Worm (Caenorhabditis elegans) whole organism, mixed stage, embryonic: ENCODE data around the gene C08B6.6.

Experiments used
- blmp-1 ChIP-seq: fragments of 150-350 bp; optimal IDR thresholded peaks from 2 replicates; lab custom pipeline; 2014; ENCODE audit warnings: missing biosample characterization, missing genetic modification characterization
- elt-3 ChIP-seq: fragments of 150-350 bp; optimal IDR thresholded peaks from 2 replicates; lab custom pipeline; 2014; ENCODE audit warnings: missing biosample characterization, missing genetic modification characterization
- lin-32 ChIP-seq: fragments of 200-800 bp; sonication (Bioruptor generic); optimal IDR thresholded peaks from 2 replicates; lab custom pipeline; 2018; ENCODE audit warnings: mild to moderate bottlenecking, missing genetic modification characterization, missing compliant biosample characterization
- lsy-2 ChIP-seq: fragments of 150-350 bp; optimal IDR thresholded peaks from 2 replicates; lab custom pipeline; 2014; ENCODE audit warnings: missing biosample characterization, missing genetic modification characterization
- nhr-2 ChIP-seq: fragments of 150-350 bp; optimal IDR thresholded peaks from 2 replicates; lab custom pipeline; 2014; ENCODE audit warnings: missing biosample characterization, missing genetic modification characterization
- nhr-237 ChIP-seq: fragments of 150-350 bp; optimal IDR thresholded peaks from 2 replicates; lab custom pipeline; 2014; ENCODE audit warnings: missing biosample characterization, missing genetic modification characterization
- nhr-28 ChIP-seq: fragments of 150-350 bp; optimal IDR thresholded peaks from 2 replicates; lab custom pipeline; 2014; ENCODE audit warnings: missing biosample characterization, missing genetic modification characterization
- nhr-76 ChIP-seq: sonication (generic microtip); optimal IDR thresholded peaks from 2 replicates; lab custom pipeline; 2017; ENCODE audit warnings: missing biosample characterization, missing genetic modification characterization
- snpc-4 ChIP-seq: fragments of 150-350 bp; optimal IDR thresholded peaks from 2 replicates; lab custom pipeline; 2014; ENCODE audit warnings: missing biosample characterization, missing genetic modification characterization
- unc-120 ChIP-seq: sonication (generic microtip); optimal IDR thresholded peaks from 2 replicates; lab custom pipeline; 2017; ENCODE audit warnings: missing genetic modification characterization, missing compliant biosample characterization; ENCODE audit not compliant: poor library complexity, severe bottlenecking
- unc-39 ChIP-seq: fragments of 150-350 bp; optimal IDR thresholded peaks from 2 replicates; lab custom pipeline; 2014; ENCODE audit warnings: missing biosample characterization, missing genetic modification characterization
- unc-62 ChIP-seq: fragments of 150-350 bp; optimal IDR thresholded peaks from 2 replicates; lab custom pipeline; 2014; ENCODE audit warnings: missing biosample characterization, missing genetic modification reagents, missing genetic modification characterization
- ztf-11 ChIP-seq: fragments of 150-350 bp; optimal IDR thresholded peaks from 2 replicates; lab custom pipeline; 2014; ENCODE audit warnings: missing biosample characterization, missing genetic modification characterization

- TF ChIP-seq ztf-11 (tag; lab: Kevin White, UChicago) (no peak), nhr-28 (tag; lab: Kevin White, UChicago) (no peak), nhr-237 (tag; lab: Kevin White, UChicago) (no peak), nhr-2 (no peak), snpc-4 (tag; lab: Kevin White, UChicago) (no peak), lin-32 (GFP tag; lab: Kevin White, UChicago) (no peak), elt-3 (tag; lab: Kevin White, UChicago) (no peak), nhr-76 (tag; lab: Kevin White, UChicago) (no peak), lsy-2 (tag; lab: Kevin White, UChicago) (no peak), blmp-1 (tag; lab: Kevin White, UChicago) (no peak), unc-62 (GFP tag; lab: Kevin White, UChicago) (no peak), unc-120 (tag; lab: Kevin White, UChicago) (no peak), unc-39 (no peak)
These were observed 22.2 kb downstream of the C08B6.6 start, which contains the start of gene C51E3.9 for ce11 chrV:10145653-10146052.
